Fruit fly (Drosophila melanogaster): ENCODE data around the gene CG4619.

- TF ChIP-seq ato (GFP tag; IDR thresholded peaks at IDR 0.05; ENCODE audit: partially characterized antibody) (no peak), CG12236 (GFP tag; optimal IDR thresholded peaks at IDR 0.05) (no peak), nerfin-1 (tag; optimal IDR thresholded peaks at IDR 0.05) (no peak)
Measured at dm6 chr2L:9908468-9908967, 30.1 kb upstream of the CG4619 start, which contains the start of gene CG13124.
